Fruit fly (Drosophila melanogaster): ENCODE data around the gene alphaTub85E.

alphaTub85E gene

dm6 chr3R:9759360-9760191 lies 26.5 kb upstream of the alphaTub85E start, which contains the start of gene Mpi:
Mpi (plus strand) TSS chr3R:9759622.
- no peak for TF ChIP-seq EcR (GFP tag; optimal IDR thresholded peaks at IDR 0.05)
- TF ChIP-seq psq (optimal IDR thresholded peaks at IDR 0.05): no peak
- TF ChIP-seq CG8478 (optimal IDR thresholded peaks at IDR 0.05): no peak
- no peak for TF ChIP-seq usp (GFP tag; optimal IDR thresholded peaks at IDR 0.05)
- TF ChIP-seq Dll (optimal IDR thresholded peaks at IDR 0.05): no peak
- no peak for TF ChIP-seq pan (optimal IDR thresholded peaks at IDR 0.05)

DNA sequence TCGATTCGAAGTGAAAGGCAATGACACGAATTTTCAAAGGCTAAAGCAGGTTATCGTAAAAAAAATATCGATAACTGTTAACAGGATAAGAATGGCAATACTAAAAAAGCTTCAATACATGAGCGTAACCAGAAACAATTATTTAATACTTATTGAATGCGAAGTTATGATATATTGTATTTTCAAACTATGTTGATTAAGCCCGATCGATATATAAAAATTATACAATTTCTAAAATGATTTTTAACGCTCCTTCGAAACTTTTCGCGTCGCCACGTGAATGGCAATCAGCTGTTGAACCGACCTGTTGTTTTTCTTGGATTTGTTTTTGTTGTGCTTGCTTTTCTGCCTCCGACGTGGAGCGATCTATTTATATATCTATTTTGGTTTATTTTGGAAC lies 23.1 kb upstream of the alphaTub85E start, which contains the start of the genes Alg12 and Rpt3R:
TSS of gene Alg12 (plus strand) at position 305 of the 400 bp plus-strand sequence.
TSS of gene Rpt3R (minus strand) at position 324 of the 400 bp plus-strand sequence.
- no peak for TF ChIP-seq usp (GFP tag; optimal IDR thresholded peaks at IDR 0.05)
- TF ChIP-seq psq (optimal IDR thresholded peaks at IDR 0.05): no peak
- no peak for TF ChIP-seq Dll (optimal IDR thresholded peaks at IDR 0.05)
- TF ChIP-seq CG8478 (optimal IDR thresholded peaks at IDR 0.05): no peak
- TF ChIP-seq pan (optimal IDR thresholded peaks at IDR 0.05): no peak
- TF ChIP-seq EcR (GFP tag; optimal IDR thresholded peaks at IDR 0.05): no peak

DNA sequence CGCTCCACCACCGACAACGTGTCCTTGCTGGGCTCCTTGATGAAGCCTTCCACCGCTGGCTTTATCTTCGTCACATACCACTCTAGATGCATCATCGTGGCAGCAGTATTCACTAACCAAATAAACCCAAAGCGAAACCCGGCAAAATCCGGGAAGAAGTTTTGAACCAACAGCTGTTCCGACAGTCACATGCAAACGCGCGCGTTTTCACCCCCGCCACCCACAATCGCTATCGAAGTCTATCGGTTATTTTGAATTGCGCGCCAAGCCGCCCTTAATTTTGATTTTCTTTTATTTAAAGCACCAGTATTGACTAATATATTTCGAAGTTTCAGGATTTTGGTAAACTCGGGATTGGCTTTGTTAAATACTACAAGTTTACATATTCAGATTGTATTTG lies 21.4 kb upstream of the alphaTub85E start, which contains the start of gene Tti1:
TSS of gene Tti1 (minus strand) at position 200 of the 400 bp plus-strand sequence.
- TF ChIP-seq usp (GFP tag; optimal IDR thresholded peaks at IDR 0.05): no peak
- TF ChIP-seq psq (optimal IDR thresholded peaks at IDR 0.05): no peak
- TF ChIP-seq pan (optimal IDR thresholded peaks at IDR 0.05): no peak
- no peak for TF ChIP-seq Dll (optimal IDR thresholded peaks at IDR 0.05)
- TF ChIP-seq EcR (GFP tag; optimal IDR thresholded peaks at IDR 0.05): no peak
- TF ChIP-seq CG8478 (optimal IDR thresholded peaks at IDR 0.05): no peak

DNA sequence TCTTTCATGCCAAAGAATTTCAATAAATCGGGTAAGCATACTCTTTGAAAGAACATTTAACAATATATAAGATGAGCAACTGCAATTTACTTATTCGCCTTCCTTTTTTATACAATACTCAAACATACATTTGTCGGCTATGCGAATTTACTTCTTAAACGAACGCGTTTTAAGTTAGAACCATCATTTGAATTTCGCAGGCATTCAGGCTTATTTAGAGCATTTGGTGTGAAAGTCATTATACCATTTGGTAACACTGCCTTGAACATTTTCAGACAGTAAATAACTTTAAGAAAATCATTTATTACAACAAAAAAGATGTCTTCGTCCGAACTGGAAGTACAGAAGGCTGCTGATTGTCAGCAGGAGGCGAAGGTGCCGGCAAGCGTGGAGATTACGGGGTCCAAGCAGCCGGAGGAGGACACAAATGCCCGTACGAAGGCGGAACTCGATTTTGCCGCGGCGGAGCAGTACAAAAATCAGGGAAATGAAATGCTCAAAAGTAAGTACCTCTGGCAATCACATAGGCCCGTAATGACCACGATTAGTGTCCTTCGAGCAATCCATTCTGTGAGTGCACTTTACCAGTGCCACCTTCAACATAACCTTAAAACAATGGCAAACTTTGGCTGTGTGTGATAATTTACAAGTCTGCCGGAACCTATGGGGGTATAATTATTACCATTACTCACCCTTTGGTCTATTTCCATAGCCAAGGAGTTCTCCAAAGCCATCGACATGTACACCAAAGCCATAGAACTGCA lies 15.0 kb upstream of the alphaTub85E start:
- TF ChIP-seq Dll (optimal IDR thresholded peaks at IDR 0.05): no peak
- no peak for TF ChIP-seq usp (GFP tag; optimal IDR thresholded peaks at IDR 0.05)
- no peak for TF ChIP-seq psq (optimal IDR thresholded peaks at IDR 0.05)
- no peak for TF ChIP-seq EcR (GFP tag; optimal IDR thresholded peaks at IDR 0.05)

- TF ChIP-seq psq (optimal IDR thresholded peaks at IDR 0.05) (no peak), CG8478 (optimal IDR thresholded peaks at IDR 0.05) (no peak), EcR (GFP tag; optimal IDR thresholded peaks at IDR 0.05) (no peak), Dll (optimal IDR thresholded peaks at IDR 0.05) (no peak)
Measured at dm6 chr3R:9747875-9747899, 14.6 kb upstream of the alphaTub85E start, which contains the start of gene PpD3. PpD3 (plus strand) TSS chr3R:9747875.

DNA sequence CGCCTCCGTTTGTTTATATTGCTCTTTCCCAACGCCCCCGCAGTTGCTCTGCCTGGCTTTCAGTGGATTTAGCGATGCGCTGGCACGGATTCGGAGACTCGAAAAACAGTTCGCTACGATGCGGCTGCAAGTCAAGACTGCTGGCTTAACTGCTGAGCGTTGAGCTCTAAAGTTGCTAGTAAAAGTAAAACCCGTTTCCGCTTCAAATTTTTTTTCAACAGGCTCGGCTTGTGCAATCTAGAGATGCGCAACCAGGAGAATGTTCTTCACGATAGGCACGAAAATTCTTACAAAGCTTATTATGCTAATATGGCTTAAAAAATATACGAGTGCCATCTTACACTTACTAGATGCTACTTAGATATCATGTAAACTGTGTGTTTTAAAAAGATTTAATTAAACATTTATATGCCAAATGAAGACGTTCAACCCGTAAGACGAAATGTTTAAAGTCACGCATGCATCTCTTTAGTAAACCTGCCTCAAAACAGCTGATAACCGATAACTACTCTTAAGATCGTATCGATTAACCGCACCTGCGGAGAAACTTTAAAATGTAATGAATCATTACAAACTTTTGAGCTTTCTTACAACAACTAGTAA lies 14.3 kb upstream of the alphaTub85E start, which contains the start of gene CG12948:
TSS of gene CG12948 (minus strand) at position 473 of the 603 bp plus-strand sequence.
- peak in 1 of 2 experiments; percentile 4 for TF ChIP-seq EcR (GFP tag; optimal IDR thresholded peaks at IDR 0.05)
- TF ChIP-seq CG8478 (optimal IDR thresholded peaks at IDR 0.05): no peak
- no peak for TF ChIP-seq usp (GFP tag; optimal IDR thresholded peaks at IDR 0.05)
- no peak for TF ChIP-seq Dll (optimal IDR thresholded peaks at IDR 0.05)
- TF ChIP-seq pan (optimal IDR thresholded peaks at IDR 0.05): no peak

- no peak for TF ChIP-seq CG8478 (optimal IDR thresholded peaks at IDR 0.05)
- no peak for TF ChIP-seq psq (optimal IDR thresholded peaks at IDR 0.05)
- no peak for TF ChIP-seq usp (GFP tag; optimal IDR thresholded peaks at IDR 0.05)
- TF ChIP-seq EcR (GFP tag; optimal IDR thresholded peaks at IDR 0.05): no peak
- no peak for TF ChIP-seq pan (optimal IDR thresholded peaks at IDR 0.05)
- no peak for TF ChIP-seq Dll (optimal IDR thresholded peaks at IDR 0.05)
Measured at dm6 chr3R:9746267-9746666, 13.2 kb upstream of the alphaTub85E start, which contains the start of gene CG34409. CG34409 (minus strand) TSS chr3R:9746367.

- TF ChIP-seq Dll (optimal IDR thresholded peaks at IDR 0.05) (no peak), usp (GFP tag; optimal IDR thresholded peaks at IDR 0.05) (no peak), pan (optimal IDR thresholded peaks at IDR 0.05) (no peak), CG8478 (optimal IDR thresholded peaks at IDR 0.05) (no peak), psq (optimal IDR thresholded peaks at IDR 0.05) (no peak), EcR (GFP tag; optimal IDR thresholded peaks at IDR 0.05) (no peak)
Measured at dm6 chr3R:9745442-9745841, 12.4 kb upstream of the alphaTub85E start.

DNA sequence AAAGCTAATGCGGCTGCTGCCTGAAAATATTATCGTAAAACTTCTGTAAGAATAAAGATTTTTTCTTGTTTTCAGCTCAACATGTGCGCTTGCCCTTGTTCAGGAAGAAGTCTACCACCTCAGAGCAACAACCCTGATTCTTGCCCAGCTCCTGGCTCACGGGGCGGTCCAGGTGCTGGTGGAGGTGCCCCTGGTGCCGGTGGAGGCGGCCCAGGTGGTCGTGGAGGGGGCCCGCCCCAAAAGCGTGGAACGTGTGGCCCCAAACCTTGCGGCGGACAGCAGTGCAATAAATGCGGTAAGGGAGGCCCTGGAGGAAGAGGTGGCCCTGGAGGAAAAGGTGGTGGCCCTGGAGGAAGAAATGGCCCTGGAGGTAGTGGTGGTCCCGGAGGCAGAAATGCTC lies 10.9 kb upstream of the alphaTub85E start:
- no peak for TF ChIP-seq EcR (GFP tag; optimal IDR thresholded peaks at IDR 0.05)
- no peak for TF ChIP-seq pan (optimal IDR thresholded peaks at IDR 0.05)
- no peak for TF ChIP-seq psq (optimal IDR thresholded peaks at IDR 0.05)
- TF ChIP-seq CG8478 (optimal IDR thresholded peaks at IDR 0.05): no peak
- TF ChIP-seq usp (GFP tag; optimal IDR thresholded peaks at IDR 0.05): no peak
- TF ChIP-seq Dll (optimal IDR thresholded peaks at IDR 0.05): no peak

DNA sequence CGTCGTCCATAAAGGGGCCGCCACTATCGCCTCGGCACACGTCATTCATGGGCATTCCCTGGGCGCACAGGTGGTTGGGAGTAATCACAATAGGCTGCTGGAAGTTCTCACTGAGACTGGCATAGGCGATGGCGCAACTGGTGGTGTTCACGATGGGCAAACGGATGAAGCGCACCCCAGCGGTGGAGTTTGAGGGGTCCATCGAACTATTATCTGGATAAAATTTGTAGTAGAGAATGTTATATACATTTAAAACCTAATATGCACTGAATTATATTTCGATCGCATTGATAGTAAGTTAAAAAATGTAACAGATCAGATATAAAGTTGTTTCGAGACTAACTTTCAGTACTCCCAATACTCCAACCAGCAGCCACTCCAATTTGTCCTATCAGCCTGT lies 10.2 kb upstream of the alphaTub85E start, which contains the start of gene CG31415:
TSS of gene CG31415 (plus strand) at position 301 of the 400 bp plus-strand sequence.
- TF ChIP-seq pan (optimal IDR thresholded peaks at IDR 0.05) (no peak), Dll (optimal IDR thresholded peaks at IDR 0.05) (no peak), psq (optimal IDR thresholded peaks at IDR 0.05) (no peak), usp (GFP tag; optimal IDR thresholded peaks at IDR 0.05) (no peak), CG8478 (optimal IDR thresholded peaks at IDR 0.05) (no peak), EcR (GFP tag; optimal IDR thresholded peaks at IDR 0.05) (no peak)

dm6 chr3R:9740713-9741112 lies 7.7 kb upstream of the alphaTub85E start, which contains the start of gene Pnn:
Pnn (plus strand) TSS chr3R:9740899.
- TF ChIP-seq psq (optimal IDR thresholded peaks at IDR 0.05) (no peak), EcR (GFP tag; optimal IDR thresholded peaks at IDR 0.05) (no peak), Dll (optimal IDR thresholded peaks at IDR 0.05) (no peak), usp (GFP tag; optimal IDR thresholded peaks at IDR 0.05) (no peak), CG8478 (optimal IDR thresholded peaks at IDR 0.05) (no peak)

dm6 chr3R:9739793-9740192 lies 6.7 kb upstream of the alphaTub85E start, which contains the start of gene side-VII:
side-VII (minus strand) TSS chr3R:9739979.
- TF ChIP-seq usp (GFP tag; optimal IDR thresholded peaks at IDR 0.05) (no peak), CG8478 (optimal IDR thresholded peaks at IDR 0.05) (no peak), pan (optimal IDR thresholded peaks at IDR 0.05) (no peak), Dll (optimal IDR thresholded peaks at IDR 0.05) (no peak), psq (optimal IDR thresholded peaks at IDR 0.05) (no peak), EcR (GFP tag; optimal IDR thresholded peaks at IDR 0.05) (no peak)

Data from whole organism.